Worm (Caenorhabditis elegans): ENCODE measurements around the gene gcy-19.

ce11 chrII:3278634-3279033 lies 19.5 kb upstream of the gcy-19 start, which contains the start of gene wht-4:
- TF ChIP-seq dmd-6 (GFP tag; IDR thresholded peaks at IDR 0.05) (no peak), snpc-4 (tag; optimal IDR thresholded peaks at IDR 0.05) (no peak), jun-1 (tag; optimal IDR thresholded peaks at IDR 0.05) (no peak), nhr-237 (tag; optimal IDR thresholded peaks at IDR 0.05) (no peak), lin-1 (GFP tag; IDR thresholded peaks at IDR 0.05) (no peak), mdl-1 (tag; optimal IDR thresholded peaks at IDR 0.05) (no peak), skn-1 (tag; optimal IDR thresholded peaks at IDR 0.05) (no peak)
